Worm (Caenorhabditis elegans): Measurements from ENCODE around the gene srg-21.

ce11 chrII:3108101-3108500, 16.9 kb upstream of the srg-21 start:
- TF ChIP-seq C08G9.2 (tag; optimal IDR thresholded peaks at IDR 0.05) = no peak
- no peak for TF ChIP-seq pha-4 (tag; optimal IDR thresholded peaks at IDR 0.05)
- no peak for TF ChIP-seq nhr-11 (tag; optimal IDR thresholded peaks at IDR 0.05)
- no peak for TF ChIP-seq ttx-3 (tag; optimal IDR thresholded peaks at IDR 0.05)
- TF ChIP-seq nfya-1 (tag; optimal IDR thresholded peaks at IDR 0.05) = no peak
- no peak for TF ChIP-seq fax-1 (tag; optimal IDR thresholded peaks at IDR 0.05)
- no peak for TF ChIP-seq unc-42 (tag; optimal IDR thresholded peaks at IDR 0.05)
- TF ChIP-seq ceh-2 (tag; optimal IDR thresholded peaks at IDR 0.05) = no peak
- TF ChIP-seq pqm-1 (tag; optimal IDR thresholded peaks at IDR 0.05) = no peak
- TF ChIP-seq sox-2 (GFP tag; IDR thresholded peaks at IDR 0.05) = no peak
- TF ChIP-seq dmd-4 (tag; optimal IDR thresholded peaks at IDR 0.05; ENCODE audit: borderline replicate concordance) = no peak
- TF ChIP-seq ama-1 (optimal IDR thresholded peaks at IDR 0.05) = no peak
